Worm (Caenorhabditis elegans): ENCODE results near the gene cng-2.
A peak's percentile ranks its signal among the peaks of the same experiment; 100 is the strongest.

The cng-2 gene

DNA sequence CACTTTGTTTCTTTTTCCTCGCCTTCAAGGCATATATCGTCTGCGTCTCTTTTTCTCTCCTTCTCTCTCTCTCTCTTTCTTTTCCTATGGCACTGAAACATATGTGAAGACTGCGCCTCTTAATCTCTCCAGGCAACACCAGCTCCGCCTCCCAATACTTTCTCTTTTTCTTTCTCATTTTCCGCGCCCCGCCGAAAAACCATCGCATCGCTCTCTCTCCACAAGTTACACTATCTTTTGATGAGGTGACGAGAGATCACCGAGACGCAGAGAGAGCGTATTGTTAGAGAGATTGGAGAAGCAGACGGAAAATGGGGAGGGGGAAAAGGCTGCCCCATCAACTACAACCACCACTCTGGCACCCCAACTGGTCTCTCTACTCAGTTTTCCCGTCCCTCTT lies 11.8 kb downstream of the cng-2 start:
- TF ChIP-seq jun-1 (tag; optimal IDR thresholded peaks at IDR 0.05): no peak
- peak; percentile 86 for TF ChIP-seq hmg-1.1 (GFP tag; IDR thresholded peaks at IDR 0.05)
- no peak for TF ChIP-seq dve-1 (tag; optimal IDR thresholded peaks at IDR 0.05; ENCODE audit: insufficient read depth)
- TF ChIP-seq zip-11 (GFP tag; IDR thresholded peaks at IDR 0.05): no peak
- no peak for TF ChIP-seq snpc-1.2 (GFP tag; IDR thresholded peaks at IDR 0.05)
- TF ChIP-seq nhr-111 (GFP tag; optimal IDR thresholded peaks at IDR 0.05): no peak
- TF ChIP-seq zfp-3 (GFP tag; conservative IDR thresholded peaks at IDR 0.05): no peak
- TF ChIP-seq madf-5 (GFP tag; IDR thresholded peaks at IDR 0.05): no peak
- no peak for TF ChIP-seq nhr-41 (GFP tag; IDR thresholded peaks at IDR 0.05)
- no peak for TF ChIP-seq F10B5.3 (tag; optimal IDR thresholded peaks at IDR 0.05)
- TF ChIP-seq lin-29 (GFP tag; IDR thresholded peaks at IDR 0.05): no peak
- peak; percentile 90 for TF ChIP-seq hlh-11 (tag; optimal IDR thresholded peaks at IDR 0.05)
- TF ChIP-seq ZK546.5 (tag; optimal IDR thresholded peaks at IDR 0.05): no peak
- TF ChIP-seq ama-1 (optimal IDR thresholded peaks at IDR 0.05): no peak
- TF ChIP-seq attf-4 (tag; optimal IDR thresholded peaks at IDR 0.05): no peak
- TF ChIP-seq daf-8 (GFP tag; IDR thresholded peaks at IDR 0.05): no peak
- no peak for TF ChIP-seq lir-3 (tag; optimal IDR thresholded peaks at IDR 0.05)
- no peak for TF ChIP-seq aly-2 (tag; optimal IDR thresholded peaks at IDR 0.05)
- no peak for TF ChIP-seq spr-1 (tag; optimal IDR thresholded peaks at IDR 0.05)
- no peak for TF ChIP-seq ztf-7 (tag; optimal IDR thresholded peaks at IDR 0.05)
- TF ChIP-seq ceh-28 (tag; optimal IDR thresholded peaks at IDR 0.05): peak; percentile 20
- no peak for TF ChIP-seq mxl-2 (GFP tag; conservative IDR thresholded peaks at IDR 0.05)
- TF ChIP-seq mep-1 (tag; optimal IDR thresholded peaks at IDR 0.05): peak; percentile 93
- TF ChIP-seq dmd-6 (GFP tag; IDR thresholded peaks at IDR 0.05): peak; percentile 25; the same call in 1 of the 2 replicates
- TF ChIP-seq F44E2.7 (GFP tag; IDR thresholded peaks at IDR 0.05): no peak
- no peak for TF ChIP-seq fos-1 (tag; optimal IDR thresholded peaks at IDR 0.05)
- TF ChIP-seq unc-39 (tag; optimal IDR thresholded peaks at IDR 0.05): no peak
- no peak for TF ChIP-seq egl-27 (tag; optimal IDR thresholded peaks at IDR 0.05)
- no peak for TF ChIP-seq gei-8 (GFP tag; optimal IDR thresholded peaks at IDR 0.05)
- TF ChIP-seq mdl-1 (tag; optimal IDR thresholded peaks at IDR 0.05): peak in 1 of 2 experiments; percentile 42
- TF ChIP-seq unc-62 (GFP tag; optimal IDR thresholded peaks at IDR 0.05 in 1 of 2): peak in 1 of 2 experiments; percentile 71
- TF ChIP-seq unc-62 (tag; optimal IDR thresholded peaks at IDR 0.05): peak; percentile 66
- TF ChIP-seq zag-1 (tag; optimal IDR thresholded peaks at IDR 0.05): no peak
- TF ChIP-seq zip-2 (tag; optimal IDR thresholded peaks at IDR 0.05): no peak
- TF ChIP-seq lin-39 (tag; optimal IDR thresholded peaks at IDR 0.05): no peak
- TF ChIP-seq aha-1 (tag): peak; percentile 63
- 0 out of 2 replicates have a peak, but pooled peaks have one; percentile 12 for TF ChIP-seq egl-43 (GFP tag; IDR thresholded peaks at IDR 0.05)
- TF ChIP-seq vab-7 (GFP tag; IDR thresholded peaks at IDR 0.05): peak; percentile 40
- no peak for TF ChIP-seq php-3 (GFP tag; IDR thresholded peaks at IDR 0.05)
- no peak for TF ChIP-seq lim-7 (GFP tag; IDR thresholded peaks at IDR 0.05)
- peak; percentile 6 for TF ChIP-seq nhr-48 (tag; optimal IDR thresholded peaks at IDR 0.05)
- TF ChIP-seq mes-2 (tag; optimal IDR thresholded peaks at IDR 0.05; ENCODE audit: poor library complexity, severe bottlenecking): peak; percentile 62
- peak in 1 of 2 experiments; percentile 65 for TF ChIP-seq hif-1 (tag; optimal IDR thresholded peaks at IDR 0.05)
- TF ChIP-seq R02D3.7 (tag; optimal IDR thresholded peaks at IDR 0.05): no peak
- TF ChIP-seq Y105C5A.15 (GFP tag; IDR thresholded peaks at IDR 0.05): no peak
- TF ChIP-seq T20F7.1 (GFP tag; optimal IDR thresholded peaks at IDR 0.05): no peak
- TF ChIP-seq ZK337.2 (GFP tag; IDR thresholded peaks at IDR 0.05): no peak
- TF ChIP-seq ceh-32 (tag; optimal IDR thresholded peaks at IDR 0.05; ENCODE audit: poor library complexity): peak; percentile 38
- TF ChIP-seq ztf-11 (tag; optimal IDR thresholded peaks at IDR 0.05): no peak
- TF ChIP-seq F26F4.8 (GFP tag; conservative IDR thresholded peaks at IDR 0.05): no peak
- TF ChIP-seq nhr-25 (tag; optimal IDR thresholded peaks at IDR 0.05; ENCODE audit: borderline replicate concordance, insufficient read depth): peak; percentile 80
- TF ChIP-seq Y75B8A.6 (GFP tag; IDR thresholded peaks at IDR 0.05): no peak

All from whole organism, L4 larva.